Fruit fly (Drosophila melanogaster): ENCODE results near the gene CG17122.

The CG17122 gene

DNA sequence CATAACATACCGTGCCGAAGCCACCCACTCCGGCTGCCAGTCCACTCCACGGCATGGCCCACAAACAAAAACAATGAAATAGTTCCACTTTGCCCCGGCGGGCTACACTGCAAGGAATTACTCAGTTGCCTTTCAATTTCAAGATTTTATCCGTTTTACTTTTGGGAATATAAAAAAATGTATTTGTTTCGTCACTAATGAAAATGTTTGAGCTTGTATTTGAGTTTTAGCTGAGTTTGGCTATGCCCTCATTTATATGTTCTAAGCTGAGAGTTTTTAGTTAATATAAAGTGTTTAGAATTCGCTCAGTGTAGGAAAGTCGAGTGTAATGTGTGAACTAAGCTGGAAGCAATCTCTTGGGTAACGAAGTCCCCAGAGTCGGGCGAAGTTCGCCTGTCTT is 1.5 kb upstream of the CG17122 start (continued):
- TF ChIP-seq Eip78C (GFP tag) (peak; percentile 72), Lpt (GFP tag; optimal IDR thresholded peaks at IDR 0.05) (no peak), Hr39 (GFP tag; optimal IDR thresholded peaks at IDR 0.05) (no peak), CG1621 (tag; optimal IDR thresholded peaks at IDR 0.05) (no peak), CG10669 (GFP tag; optimal IDR thresholded peaks at IDR 0.05) (peak; percentile 20), Hr38 (GFP tag; optimal IDR thresholded peaks at IDR 0.05) (no peak), CG6276 (GFP tag; optimal IDR thresholded peaks at IDR 0.05) (peak; percentile 48)

DNA sequence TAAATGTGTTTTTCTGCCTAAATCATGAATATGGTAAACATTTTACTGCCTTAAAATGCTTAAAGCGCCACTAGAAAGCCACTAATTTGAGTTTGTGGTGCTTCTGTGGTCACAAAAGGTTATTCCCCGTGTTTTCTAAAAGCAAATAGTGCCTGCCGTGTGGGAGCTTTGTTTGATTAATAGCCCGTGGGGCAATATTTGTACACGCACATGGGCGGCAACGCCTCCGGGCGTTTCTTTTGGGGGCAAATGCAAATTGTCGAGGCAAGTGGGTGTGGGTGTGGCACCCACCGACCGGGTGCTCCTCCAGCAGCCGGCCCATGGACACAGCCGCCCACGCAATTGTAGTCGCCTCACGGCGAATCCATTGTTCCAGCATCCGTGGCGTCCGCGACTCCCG is 751 bp upstream of the CG17122 start:
- TF ChIP-seq Eip75B (GFP tag; optimal IDR thresholded peaks at IDR 0.05) (no peak), CG16779 (tag; optimal IDR thresholded peaks at IDR 0.05) (no peak), salr (GFP tag; optimal IDR thresholded peaks at IDR 0.05) (no peak), CG3919 (GFP tag; optimal IDR thresholded peaks at IDR 0.05) (no peak), OdsH (GFP tag; optimal IDR thresholded peaks at IDR 0.05) (no peak), pdm3 (GFP tag; optimal IDR thresholded peaks at IDR 0.05) (no peak), net (GFP tag; optimal IDR thresholded peaks at IDR 0.05) (no peak), Hr4 (GFP tag; optimal IDR thresholded peaks at IDR 0.05) (no peak), lz (GFP tag; optimal IDR thresholded peaks at IDR 0.05) (no peak), Ets21C (GFP tag; optimal IDR thresholded peaks at IDR 0.05) (no peak), Eip78C (GFP tag) (no peak), CG7368 (GFP tag; optimal IDR thresholded peaks at IDR 0.05) (no peak), CG6854 (GFP tag; optimal IDR thresholded peaks at IDR 0.05) (no peak), Hr38 (GFP tag; optimal IDR thresholded peaks at IDR 0.05) (no peak), CG9139 (GFP tag; optimal IDR thresholded peaks at IDR 0.05) (no peak), Sox14 (GFP tag; optimal IDR thresholded peaks at IDR 0.05) (no peak), eg (GFP tag; IDR thresholded peaks at IDR 0.05) (no peak), CG11762 (GFP tag; optimal IDR thresholded peaks at IDR 0.05; ENCODE audit: insufficient read depth) (no peak)

DNA sequence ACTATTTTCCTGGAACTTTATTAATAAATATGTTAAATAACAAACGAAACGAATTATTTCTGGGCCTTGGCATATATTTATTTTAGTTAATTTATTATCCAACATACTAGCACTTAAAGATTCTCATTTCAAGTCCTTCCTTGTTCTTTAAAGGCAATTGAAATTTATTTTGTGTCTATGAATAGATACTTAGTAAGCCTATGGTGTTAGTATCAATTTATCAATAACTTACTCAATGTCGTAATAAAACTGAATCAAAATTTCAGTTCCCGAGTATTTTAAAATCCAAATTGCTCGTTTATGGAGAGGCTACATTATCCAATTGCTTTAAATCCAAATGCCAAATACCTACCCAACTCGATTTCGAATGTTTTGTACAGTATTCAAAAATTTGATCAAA is 9.6 kb downstream of the CG17122 start, which contains the start of gene CG32228:
Gene CG32228 (plus strand): TSS at position 301 of the 400 bp plus-strand sequence.
- TF ChIP-seq acj6 (GFP tag; optimal IDR thresholded peaks at IDR 0.05) (no peak), CG32006 (GFP tag; optimal IDR thresholded peaks at IDR 0.05) (no peak), CG6854 (GFP tag; optimal IDR thresholded peaks at IDR 0.05) (no peak), CG10631 (GFP tag; optimal IDR thresholded peaks at IDR 0.05) (no peak), ss (GFP tag; optimal IDR thresholded peaks at IDR 0.05) (no peak), achi (GFP tag; optimal IDR thresholded peaks at IDR 0.05) (no peak), svp (GFP tag) (no peak), esn (GFP tag; optimal IDR thresholded peaks at IDR 0.05) (no peak), CG6808 (GFP tag; optimal IDR thresholded peaks at IDR 0.05) (no peak), CG16779 (tag; optimal IDR thresholded peaks at IDR 0.05) (no peak), spab (GFP tag; optimal IDR thresholded peaks at IDR 0.05) (no peak), CG6163 (GFP tag; IDR thresholded peaks at IDR 0.05) (no peak), dsx (GFP tag; optimal IDR thresholded peaks at IDR 0.05; ENCODE audit: poor library complexity, severe bottlenecking) (no peak), dac (GFP tag; optimal IDR thresholded peaks at IDR 0.05) (no peak), CG11902 (GFP tag; optimal IDR thresholded peaks at IDR 0.05) (no peak)

DNA sequence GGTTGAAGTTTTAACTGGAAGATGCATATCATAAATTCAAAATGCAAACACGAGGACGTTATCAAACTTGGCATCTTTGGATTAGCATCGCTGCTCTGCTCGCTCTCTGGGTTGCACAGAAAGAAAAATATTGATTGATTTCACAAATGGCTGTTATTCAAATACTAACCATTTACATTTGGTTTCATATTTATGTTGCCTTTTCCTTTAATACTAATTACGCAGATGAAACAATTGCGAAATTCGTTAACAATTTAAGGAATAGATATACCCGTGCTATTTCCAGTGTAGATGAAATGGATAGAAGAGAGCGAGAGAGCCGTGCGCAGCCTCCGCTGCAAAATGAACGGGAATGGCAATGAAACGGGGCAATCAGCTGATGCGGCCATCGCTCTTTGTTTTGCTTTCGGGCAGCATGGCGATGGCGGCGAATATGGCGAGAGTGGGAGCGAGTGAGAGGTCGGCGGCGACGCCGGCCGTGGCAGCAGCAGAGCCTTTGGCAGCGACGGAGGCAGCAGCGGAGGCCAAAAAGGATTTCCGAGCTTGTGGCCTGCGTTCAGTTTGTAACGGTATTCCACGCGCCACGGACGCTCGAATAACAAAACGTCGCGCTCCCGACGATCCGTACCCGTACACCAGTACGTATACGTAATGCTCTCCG is 27.5 kb downstream of the CG17122 start, which contains the start of gene rdgC:
Gene rdgC (plus strand): TSS at position 568 of the 661 bp plus-strand sequence.
- TF ChIP-seq Eip78C (GFP tag) (peak; percentile 97), salr (GFP tag; optimal IDR thresholded peaks at IDR 0.05) (peak; percentile 84 to 86), lz (GFP tag; optimal IDR thresholded peaks at IDR 0.05) (peak; percentile 89), CG6163 (GFP tag; IDR thresholded peaks at IDR 0.05) (peak; percentile 96), CG15336 (GFP tag; IDR thresholded peaks at IDR 0.05) (peak; percentile 93), dsx (GFP tag; optimal IDR thresholded peaks at IDR 0.05; ENCODE audit: poor library complexity, severe bottlenecking) (peak; percentile 88), CG32006 (GFP tag; optimal IDR thresholded peaks at IDR 0.05) (peak; percentile 92), CG6808 (GFP tag; optimal IDR thresholded peaks at IDR 0.05) (peak; percentile 85), CG7368 (GFP tag; optimal IDR thresholded peaks at IDR 0.05) (peak; percentile 91), Sox15 (GFP tag; optimal IDR thresholded peaks at IDR 0.05) (peak; percentile 82), cyc (GFP tag; optimal IDR thresholded peaks at IDR 0.05) (peak; percentile 94), Ets21C (GFP tag; optimal IDR thresholded peaks at IDR 0.05) (peak; percentile 82), Sox102F (GFP tag; optimal IDR thresholded peaks at IDR 0.05) (peak; percentile 88), CG3919 (GFP tag; optimal IDR thresholded peaks at IDR 0.05) (peak; percentile 96), fkh (GFP tag; optimal IDR thresholded peaks at IDR 0.05) (peak; percentile 65), CG10631 (GFP tag; optimal IDR thresholded peaks at IDR 0.05) (peak; percentile 88), Hr4 (GFP tag; optimal IDR thresholded peaks at IDR 0.05) (peak; percentile 95), CG10669 (GFP tag; optimal IDR thresholded peaks at IDR 0.05) (peak; percentile 94), esn (GFP tag; optimal IDR thresholded peaks at IDR 0.05) (peak; percentile 91), svp (GFP tag) (peak; percentile 94), Lpt (GFP tag; optimal IDR thresholded peaks at IDR 0.05) (peak; percentile 85), CG6792 (GFP tag; optimal IDR thresholded peaks at IDR 0.05) (peak; percentile 88), CG6276 (GFP tag; optimal IDR thresholded peaks at IDR 0.05) (peak; percentile 88), ss (GFP tag; optimal IDR thresholded peaks at IDR 0.05) (peak; percentile 72 to 84), fd85E (GFP tag; optimal IDR thresholded peaks at IDR 0.05) (peak; percentile 59), pdm3 (GFP tag; optimal IDR thresholded peaks at IDR 0.05) (peak; percentile 92)
